Worm (Caenorhabditis elegans) whole organism, late embryonic: ENCODE measurements around the gene srx-62.

Experiments used
- Y22D7AL.16 ChIP-seq: sonication (generic microtip); optimal IDR thresholded peaks from 2 replicates; lab custom pipeline; 2016; ENCODE audit warnings: missing genetic modification characterization, missing compliant biosample characterization
- ceh-18 ChIP-seq: sonication (generic microtip); optimal IDR thresholded peaks from 2 replicates; lab custom pipeline; 2016; ENCODE audit warnings: missing genetic modification characterization, missing compliant biosample characterization
- ceh-2 ChIP-seq: sonication (generic microtip); optimal IDR thresholded peaks from 2 replicates; lab custom pipeline; 2016; ENCODE audit warnings: missing genotype, missing genetic modification characterization, missing compliant biosample characterization
- ceh-22 ChIP-seq: sonication (generic microtip); optimal IDR thresholded peaks from 2 replicates; lab custom pipeline; 2017; ENCODE audit warnings: missing biosample characterization, missing genetic modification characterization
- ceh-30 ChIP-seq: fragments of 150-350 bp; optimal IDR thresholded peaks from 2 replicates; lab custom pipeline; 2014; ENCODE audit warnings: missing biosample characterization, missing genetic modification characterization
- ceh-31 ChIP-seq: sonication (generic microtip); optimal IDR thresholded peaks from 2 replicates; lab custom pipeline; 2016; ENCODE audit warnings: missing genetic modification characterization, missing compliant biosample characterization
- ceh-45 ChIP-seq: fragments of 200-800 bp; sonication (Bioruptor generic); IDR thresholded peaks from 2 replicates; pipeline ENCODE4 v1.3.6; 2022; ENCODE audit warnings: missing genetic modification reagents, missing genetic modification characterization, missing compliant biosample characterization
- ceh-48 ChIP-seq: sonication (generic microtip); optimal IDR thresholded peaks from 2 replicates; lab custom pipeline; 2016; ENCODE audit warnings: missing genetic modification characterization, inconsistent platforms, missing compliant biosample characterization
- ceh-6 ChIP-seq: fragments of 200-800 bp; sonication (Bioruptor generic); optimal IDR thresholded peaks from 2 replicates; lab custom pipeline; 2018; ENCODE audit warnings: mild to moderate bottlenecking, missing genetic modification characterization, missing compliant biosample characterization
- che-1 ChIP-seq: sonication (generic microtip); optimal IDR thresholded peaks from 2 replicates; lab custom pipeline; 2016; ENCODE audit warnings: mild to moderate bottlenecking, missing genetic modification characterization, missing compliant biosample characterization
- dve-1 ChIP-seq: sonication (generic microtip); optimal IDR thresholded peaks from 2 replicates; lab custom pipeline; 2017; ENCODE audit warnings: antibody characterized with exemption, mild to moderate bottlenecking, missing genetic modification characterization, missing compliant biosample characterization
- ets-4 ChIP-seq: sonication (generic microtip); optimal IDR thresholded peaks from 2 replicates; lab custom pipeline; 2016; ENCODE audit warnings: missing genetic modification characterization, missing compliant biosample characterization
- eyg-1 ChIP-seq: sonication (generic microtip); optimal IDR thresholded peaks from 2 replicates; lab custom pipeline; 2016; ENCODE audit warnings: missing genotype, missing genetic modification characterization, missing compliant biosample characterization
- fax-1 ChIP-seq: sonication (generic microtip); optimal IDR thresholded peaks from 2 replicates; lab custom pipeline; 2016; ENCODE audit warnings: missing genotype, missing genetic modification characterization, missing compliant biosample characterization
- fkh-6 ChIP-seq: sonication (generic microtip); optimal IDR thresholded peaks from 2 replicates; lab custom pipeline; 2016; ENCODE audit warnings: missing genetic modification characterization, missing compliant biosample characterization
- hlh-30 ChIP-seq: sonication (generic microtip); optimal IDR thresholded peaks from 2 replicates; lab custom pipeline; 2017; ENCODE audit warnings: antibody characterized with exemption, missing genetic modification characterization, missing compliant biosample characterization; ENCODE audit not compliant: insufficient read depth
- hlh-6 ChIP-seq: sonication (generic microtip); optimal IDR thresholded peaks from 2 replicates; lab custom pipeline; 2016; ENCODE audit warnings: missing genotype, missing genetic modification characterization, missing compliant biosample characterization
- lim-6 ChIP-seq: sonication (generic microtip); optimal IDR thresholded peaks from 2 replicates; lab custom pipeline; 2016; ENCODE audit warnings: missing genetic modification characterization, missing compliant biosample characterization
- madf-2 ChIP-seq: sonication (generic microtip); optimal IDR thresholded peaks from 2 replicates; lab custom pipeline; 2017; ENCODE audit warnings: missing genetic modification characterization, missing compliant biosample characterization
- mec-3 ChIP-seq: sonication (generic microtip); optimal IDR thresholded peaks from 2 replicates; lab custom pipeline; 2016; ENCODE audit warnings: borderline replicate concordance, missing genetic modification characterization, missing compliant biosample characterization
- nfya-1 ChIP-seq: sonication (generic microtip); optimal IDR thresholded peaks from 2 replicates; lab custom pipeline; 2017; ENCODE audit warnings: missing genetic modification characterization, mild to moderate bottlenecking, missing compliant biosample characterization, antibody characterized with exemption, moderate library complexity
- pag-3 ChIP-seq: sonication (generic microtip); optimal IDR thresholded peaks from 2 replicates; lab custom pipeline; 2016; ENCODE audit warnings: missing compliant biosample characterization, missing genetic modification characterization, borderline replicate concordance
- pat-9 ChIP-seq: fragments of 200-800 bp; sonication (Bioruptor generic); optimal IDR thresholded peaks from 2 replicates; lab custom pipeline; 2018; ENCODE audit warnings: mild to moderate bottlenecking, missing genetic modification characterization, moderate library complexity, missing compliant biosample characterization
- pax-1 ChIP-seq: fragments of 150-350 bp; optimal IDR thresholded peaks from 2 replicates; lab custom pipeline; 2014; ENCODE audit warnings: missing biosample characterization, missing genetic modification characterization
- pha-2 ChIP-seq: sonication (generic microtip); optimal IDR thresholded peaks from 2 replicates; lab custom pipeline; 2017; ENCODE audit warnings: mild to moderate bottlenecking, missing genetic modification characterization, missing compliant biosample characterization
- pqm-1 ChIP-seq: sonication (generic microtip); optimal IDR thresholded peaks from 2 replicates; lab custom pipeline; 2016; ENCODE audit warnings: missing genetic modification characterization, missing compliant biosample characterization
- sox-2 ChIP-seq: fragments of 200-800 bp; sonication (Bioruptor generic); IDR thresholded peaks from 2 replicates; pipeline ENCODE4 v1.3.6; 2022; ENCODE audit warnings: missing genetic modification reagents, missing genetic modification characterization, missing compliant biosample characterization
- syd-9 ChIP-seq: sonication (generic microtip); optimal IDR thresholded peaks from 2 replicates; lab custom pipeline; 2016; ENCODE audit warnings: mild to moderate bottlenecking, missing genetic modification characterization, moderate library complexity, missing compliant biosample characterization
- tbx-2 ChIP-seq: sonication (generic microtip); optimal IDR thresholded peaks from 2 replicates; lab custom pipeline; 2016; ENCODE audit warnings: missing genetic modification characterization, missing compliant biosample characterization
- tbx-7 ChIP-seq: sonication (generic microtip); optimal IDR thresholded peaks from 2 replicates; lab custom pipeline; 2016; ENCODE audit warnings: missing genotype, missing genetic modification characterization, missing compliant biosample characterization
- unc-42 ChIP-seq: sonication (generic microtip); optimal IDR thresholded peaks from 2 replicates; lab custom pipeline; 2016; ENCODE audit warnings: missing genotype, missing genetic modification characterization, missing compliant biosample characterization
- unc-55 ChIP-seq: sonication (generic microtip); optimal IDR thresholded peaks from 2 replicates; lab custom pipeline; 2017; ENCODE audit warnings: missing biosample characterization, missing genetic modification reagents, missing genetic modification characterization
- zip-5 ChIP-seq: sonication (generic microtip); optimal IDR thresholded peaks from 2 replicates; lab custom pipeline; 2016; ENCODE audit warnings: missing genetic modification characterization, missing compliant biosample characterization
- ztf-16 ChIP-seq: sonication (generic microtip); optimal IDR thresholded peaks from 2 replicates; lab custom pipeline; 2017; ENCODE audit warnings: missing genetic modification characterization, missing compliant biosample characterization

Gene srx-62

DNA sequence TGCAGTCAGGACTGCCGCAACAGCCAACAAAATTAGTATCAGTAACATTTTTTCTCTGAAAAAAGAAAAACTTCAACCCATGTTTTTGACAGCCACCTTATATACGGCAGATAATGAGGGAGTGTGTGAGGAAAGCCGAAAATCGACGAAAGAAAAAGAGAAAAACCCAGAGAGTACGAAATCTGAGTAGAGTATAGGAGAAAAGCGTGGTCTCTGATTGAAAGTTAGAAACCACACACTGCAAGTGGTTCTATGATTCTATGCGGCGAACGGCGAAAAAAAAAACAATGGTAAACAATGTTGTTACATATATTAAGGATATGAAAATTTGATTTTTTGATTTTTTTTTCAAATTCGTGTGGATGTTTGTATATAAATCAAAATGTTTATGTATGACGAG lies 28.0 kb downstream of the srx-62 start, which contains the start of gene cyp-34A8:
Gene cyp-34A8 (minus strand): TSS at position 62 of the 400 bp plus-strand sequence.
- no peak for TF ChIP-seq hlh-30
- TF ChIP-seq ceh-22 (tag; lab: Kevin White, UChicago) = no peak
- no peak for TF ChIP-seq ztf-16 (tag; lab: Kevin White, UChicago)
- TF ChIP-seq ceh-18 (tag; lab: Kevin White, UChicago) = no peak
- TF ChIP-seq fax-1 (tag; lab: Kevin White, UChicago) = no peak
- no peak for TF ChIP-seq ceh-30
- no peak for TF ChIP-seq sox-2 (GFP tag; lab: Robert Waterston, UW)
- TF ChIP-seq pqm-1 = no peak
- TF ChIP-seq unc-42 (tag; lab: Kevin White, UChicago) = no peak
- TF ChIP-seq che-1 (tag; lab: Kevin White, UChicago) = no peak

DNA sequence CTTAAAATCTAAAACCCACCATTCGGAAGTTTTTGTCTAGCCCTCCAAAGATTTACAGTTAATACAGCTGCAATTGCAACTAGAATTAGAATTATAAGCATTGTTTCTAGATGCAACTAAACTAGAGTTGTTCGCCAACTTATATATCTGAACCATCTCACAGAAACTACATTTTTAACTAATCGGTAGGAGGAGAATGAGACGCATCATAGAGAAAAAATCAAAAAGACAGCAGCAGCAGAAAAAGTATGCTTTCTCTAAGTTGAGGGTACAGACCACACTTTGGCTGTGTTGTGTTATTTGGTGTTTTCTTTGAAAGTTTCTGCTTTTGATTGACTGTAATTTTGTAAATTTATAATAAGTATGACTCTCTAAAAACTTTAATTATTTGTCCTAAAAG lies 32.0 kb downstream of the srx-62 start, which contains the start of gene cyp-34A7:
Gene cyp-34A7 (minus strand): TSS at position 101 of the 400 bp plus-strand sequence.
- no peak for TF ChIP-seq lim-6
- no peak for TF ChIP-seq syd-9 (tag; lab: Kevin White, UChicago)
- no peak for TF ChIP-seq zip-5 (tag; lab: Kevin White, UChicago)
- no peak for TF ChIP-seq ceh-45
- no peak for TF ChIP-seq pag-3 (tag; lab: Kevin White, UChicago)

DNA sequence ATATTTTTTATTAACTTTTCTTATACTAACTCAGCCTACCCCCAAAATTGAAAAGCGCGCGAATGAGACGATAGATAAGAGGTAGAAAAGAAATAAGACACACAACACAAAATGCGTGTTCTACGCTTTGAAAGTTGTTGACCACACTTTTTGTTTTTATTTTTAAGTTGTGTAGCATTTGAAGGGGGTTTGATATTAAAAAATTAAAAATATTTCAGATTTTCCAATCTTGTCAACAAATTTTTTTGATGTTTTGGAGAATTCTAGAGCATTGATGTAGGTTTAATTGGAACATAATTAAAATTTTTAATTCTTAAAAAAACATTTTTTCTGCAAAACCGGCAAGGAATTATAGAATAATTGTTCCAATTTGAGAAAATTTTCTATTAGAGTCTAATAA lies 34.5 kb downstream of the srx-62 start, which contains the start of gene cyp-34A6:
Gene cyp-34A6 (minus strand): TSS at position 101 of the 400 bp plus-strand sequence.
- TF ChIP-seq ceh-30 (no peak), unc-42 (tag; lab: Kevin White, UChicago) (no peak), eyg-1 (tag; lab: Kevin White, UChicago) (no peak), fax-1 (tag; lab: Kevin White, UChicago) (no peak), pax-1 (tag; lab: Kevin White, UChicago) (no peak), ceh-2 (no peak), ceh-6 (GFP tag; lab: Kevin White, UChicago) (no peak), ztf-16 (tag; lab: Kevin White, UChicago) (no peak), mec-3 (tag; lab: Kevin White, UChicago) (no peak)

DNA sequence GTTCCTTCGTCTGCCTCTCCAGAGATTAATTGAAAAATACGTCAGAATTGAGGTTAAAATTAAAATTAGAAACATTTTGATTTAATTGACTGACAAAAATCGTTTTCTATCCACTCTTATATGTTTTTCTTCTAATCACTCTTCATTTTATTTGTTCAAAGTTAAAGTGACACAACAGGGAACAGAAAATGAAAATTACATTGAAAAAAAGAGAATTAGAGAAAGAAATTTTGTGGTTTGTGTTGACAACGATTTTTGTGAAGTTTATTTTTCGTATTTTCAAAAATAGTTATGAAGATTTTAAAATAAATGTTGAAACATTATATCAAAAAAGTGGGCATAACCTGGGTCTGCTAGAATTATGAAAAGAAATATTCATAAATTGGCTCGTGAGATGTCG lies 38.1 kb downstream of the srx-62 start, which contains the start of gene cyp-34A5:
Gene cyp-34A5 (minus strand): TSS at position 101 of the 400 bp plus-strand sequence.
- TF ChIP-seq ceh-31 (tag; lab: Kevin White, UChicago) = no peak
- no peak for TF ChIP-seq madf-2
- TF ChIP-seq, all 69 proteins: peak for 0

DNA sequence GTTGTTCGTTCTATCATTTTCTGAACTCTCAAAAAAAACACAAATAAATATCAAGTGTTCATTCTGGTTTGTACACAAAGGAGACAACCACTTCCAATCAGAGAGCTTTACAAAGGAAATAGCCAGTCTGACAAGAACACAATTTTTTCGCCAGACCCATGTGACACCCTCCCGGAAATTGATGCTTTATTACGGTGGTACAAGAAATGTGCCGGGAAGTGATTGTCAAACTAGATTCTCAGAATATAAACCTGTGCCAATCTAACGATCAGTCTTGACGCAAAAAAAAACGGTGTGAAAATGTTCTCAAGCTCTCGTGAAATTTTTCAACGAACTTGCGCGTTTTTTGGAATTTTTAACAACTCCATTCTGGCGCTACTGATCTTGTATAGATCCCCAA lies 42.0 kb downstream of the srx-62 start, which contains the start of gene str-247:
Gene str-247 (plus strand): TSS at position 301 of the 400 bp plus-strand sequence.
- TF ChIP-seq fkh-6 (tag; lab: Kevin White, UChicago) (no peak), pha-2 (no peak), tbx-2 (tag; lab: Kevin White, UChicago) (no peak), tbx-7 (tag; lab: Kevin White, UChicago) (no peak), ceh-48 (tag; lab: Kevin White, UChicago) (no peak), hlh-6 (tag; lab: Kevin White, UChicago) (no peak), ets-4 (tag; lab: Kevin White, UChicago) (no peak), unc-55 (GFP tag; lab: Kevin White, UChicago) (no peak), lim-6 (no peak), ceh-31 (tag; lab: Kevin White, UChicago) (no peak), nfya-1 (tag; lab: Kevin White, UChicago) (no peak)

DNA sequence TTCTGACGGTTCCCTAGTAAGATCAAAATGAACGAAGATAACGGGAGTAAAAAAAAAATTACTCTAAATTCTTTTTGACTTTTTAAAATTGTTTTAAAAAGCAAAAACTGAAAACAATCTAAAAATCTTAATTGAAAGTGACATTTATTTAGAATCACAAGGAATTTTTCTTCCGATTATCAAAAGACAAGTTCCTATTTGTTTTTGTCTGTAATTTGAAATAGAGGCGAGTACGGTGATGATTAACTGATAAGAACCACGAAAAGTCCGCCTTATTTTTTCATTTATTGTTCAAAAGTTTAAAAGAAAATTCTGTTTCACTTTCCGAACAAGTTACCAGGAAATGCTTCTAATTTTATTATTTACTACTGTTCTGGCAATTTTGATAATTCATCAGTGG lies 46.0 kb downstream of the srx-62 start, which contains the start of gene dach-1:
Gene dach-1 (plus strand): TSS at position 301 of the 400 bp plus-strand sequence.
- TF ChIP-seq Y22D7AL.16 (tag; lab: Kevin White, UChicago) (no peak), hlh-6 (tag; lab: Kevin White, UChicago) (no peak), dve-1 (tag; lab: Kevin White, UChicago) (no peak), ceh-18 (tag; lab: Kevin White, UChicago) (no peak), ceh-6 (GFP tag; lab: Kevin White, UChicago) (no peak), sox-2 (GFP tag; lab: Robert Waterston, UW) (no peak), pat-9 (tag; lab: Kevin White, UChicago) (no peak), ceh-22 (tag; lab: Kevin White, UChicago) (no peak)
